Worm (Caenorhabditis elegans) whole organism, L2 larva: Measurements from ENCODE around the gene C24B5.4.

ENCODE experiments used
- C34F6.9 ChIP-seq: fragments of 150-350 bp; optimal IDR thresholded peaks from 2 replicates; lab custom pipeline; 2014; ENCODE audit warnings: missing biosample characterization, missing genetic modification characterization
- F13H6.1 ChIP-seq: sonication (generic microtip); optimal IDR thresholded peaks from 2 replicates; lab custom pipeline; 2016; ENCODE audit warnings: missing genetic modification characterization, missing compliant biosample characterization
- R02D3.7 ChIP-seq: fragments of 150-350 bp; optimal IDR thresholded peaks from 2 replicates; lab custom pipeline; 2014; ENCODE audit warnings: missing biosample characterization, missing genetic modification characterization
- ZK546.5 ChIP-seq: sonication (generic microtip); optimal IDR thresholded peaks from 2 replicates; lab custom pipeline; 2017; ENCODE audit warnings: missing biosample characterization, missing genetic modification characterization
- alr-1 ChIP-seq: fragments of 150-350 bp; optimal IDR thresholded peaks from 2 replicates; lab custom pipeline; 2014; ENCODE audit warnings: missing biosample characterization, missing genetic modification characterization
- aly-2 ChIP-seq: fragments of 150-350 bp; optimal IDR thresholded peaks from 2 replicates; lab custom pipeline; 2014; ENCODE audit warnings: missing biosample characterization, missing genetic modification characterization
- ama-1 ChIP-seq: fragments of 150-350 bp; optimal IDR thresholded peaks from 2 replicates; lab custom pipeline; 2018; ENCODE audit warnings: inconsistent platforms
- blmp-1 ChIP-seq: sonication (generic microtip); optimal IDR thresholded peaks from 2 replicates; lab custom pipeline; 2017; ENCODE audit warnings: missing genetic modification characterization, mild to moderate bottlenecking, missing compliant biosample characterization, antibody characterized with exemption, moderate library complexity; ENCODE audit not compliant: insufficient read depth
- ceh-16 ChIP-seq: fragments of 150-350 bp; optimal IDR thresholded peaks from 2 replicates; lab custom pipeline; 2014; ENCODE audit warnings: missing biosample characterization, missing genetic modification characterization
- ceh-82 ChIP-seq: fragments of 150-350 bp; optimal IDR thresholded peaks from 2 replicates; lab custom pipeline; 2014; ENCODE audit warnings: missing biosample characterization, missing genetic modification characterization
- crh-2 ChIP-seq: sonication (generic microtip); optimal IDR thresholded peaks from 2 replicates; lab custom pipeline; 2017; ENCODE audit warnings: missing biosample characterization, missing genetic modification characterization
- dmd-4 ChIP-seq: sonication (generic microtip); optimal IDR thresholded peaks from 2 replicates; lab custom pipeline; 2017; ENCODE audit warnings: missing biosample characterization, missing genetic modification characterization
- egl-27 ChIP-seq: sonication (generic microtip); optimal IDR thresholded peaks from 3 replicates; lab custom pipeline; 2017; ENCODE audit warnings: missing biosample characterization, missing genetic modification reagents, missing genetic modification characterization
- elt-1 ChIP-seq: fragments of 150-350 bp; optimal IDR thresholded peaks from 2 replicates; lab custom pipeline; 2014; ENCODE audit warnings: missing biosample characterization, missing genetic modification characterization
- elt-3 ChIP-seq: sonication (generic microtip); optimal IDR thresholded peaks from 2 replicates; lab custom pipeline; 2017; ENCODE audit warnings: missing biosample characterization, missing genetic modification characterization
- fos-1 ChIP-seq: fragments of 150-350 bp; optimal IDR thresholded peaks from 2 replicates; lab custom pipeline; 2014; ENCODE audit warnings: missing biosample characterization, missing genetic modification characterization
- gmeb-1 ChIP-seq: fragments of 150-350 bp; optimal IDR thresholded peaks from 2 replicates; lab custom pipeline; 2014; ENCODE audit warnings: missing biosample characterization, missing genetic modification characterization
- lin-11 ChIP-seq: fragments of 150-350 bp; sonication (generic microtip); optimal IDR thresholded peaks from 2 replicates; lab custom pipeline; 2014; ENCODE audit warnings: missing biosample characterization, missing genetic modification characterization, inconsistent platforms, mixed read lengths
- lin-13 ChIP-seq: fragments of 150-350 bp; optimal IDR thresholded peaks from 2 replicates; lab custom pipeline; 2014; ENCODE audit warnings: missing biosample characterization, missing genetic modification reagents, missing genetic modification characterization
- lin-39 ChIP-seq: fragments of 150-350 bp; optimal IDR thresholded peaks from 2 replicates; lab custom pipeline; 2014; ENCODE audit warnings: missing biosample characterization, missing genetic modification reagents, missing genetic modification characterization
- lsy-2 ChIP-seq, 2 experiments: fragments of 150-350 bp in 1 of 2; sonication (generic microtip) in 1 of 2; optimal IDR thresholded peaks; 2 replicates each; lab custom pipeline; 2014 to 2017; ENCODE audit warnings: missing biosample characterization in 2 of 2, missing genetic modification characterization in 2 of 2
- mab-5 ChIP-seq: fragments of 150-350 bp; optimal IDR thresholded peaks from 2 replicates; lab custom pipeline; 2014; ENCODE audit warnings: missing biosample characterization, missing genetic modification characterization
- mbf-1 ChIP-seq: sonication (generic microtip); optimal IDR thresholded peaks from 2 replicates; lab custom pipeline; 2017; ENCODE audit warnings: missing biosample characterization, missing genetic modification characterization
- mdl-1 ChIP-seq, 2 experiments: fragments of 150-350 bp in 1 of 2; sonication (generic microtip) in 1 of 2; optimal IDR thresholded peaks; 2 replicates each; lab custom pipeline; 2017; ENCODE audit warnings: missing biosample characterization in 2 of 2, missing genetic modification characterization in 2 of 2
- nhr-10 ChIP-seq: sonication (generic microtip); optimal IDR thresholded peaks from 2 replicates; lab custom pipeline; 2017; ENCODE audit warnings: missing biosample characterization, missing genetic modification characterization
- nhr-11 ChIP-seq: fragments of 150-350 bp; optimal IDR thresholded peaks from 2 replicates; lab custom pipeline; 2014; ENCODE audit warnings: missing biosample characterization, missing genetic modification characterization
- nhr-12 ChIP-seq: fragments of 150-350 bp; optimal IDR thresholded peaks from 2 replicates; lab custom pipeline; 2014; ENCODE audit warnings: missing biosample characterization, missing genetic modification characterization
- nhr-21 ChIP-seq: fragments of 150-350 bp; optimal IDR thresholded peaks from 2 replicates; lab custom pipeline; 2014; ENCODE audit warnings: missing biosample characterization, missing genetic modification characterization
- nhr-23 ChIP-seq: fragments of 150-350 bp; optimal IDR thresholded peaks from 2 replicates; lab custom pipeline; 2014; ENCODE audit warnings: missing biosample characterization, missing genetic modification reagents, missing genetic modification characterization
- nhr-237 ChIP-seq: fragments of 150-350 bp; optimal IDR thresholded peaks from 2 replicates; lab custom pipeline; 2014; ENCODE audit warnings: missing biosample characterization, missing genetic modification characterization
- nhr-25 ChIP-seq: fragments of 150-350 bp; sonication (generic microtip); optimal IDR thresholded peaks from 3 replicates; lab custom pipeline; 2014; ENCODE audit warnings: missing biosample characterization, missing genetic modification characterization
- nhr-6 ChIP-seq: fragments of 150-350 bp; optimal IDR thresholded peaks from 2 replicates; lab custom pipeline; 2014; ENCODE audit warnings: missing biosample characterization, missing genetic modification characterization
- nhr-77 ChIP-seq: fragments of 150-350 bp; optimal IDR thresholded peaks from 2 replicates; lab custom pipeline; 2014; ENCODE audit warnings: missing biosample characterization, missing genetic modification characterization
- peb-1 ChIP-seq: fragments of 150-350 bp; optimal IDR thresholded peaks from 2 replicates; lab custom pipeline; 2014; ENCODE audit warnings: missing biosample characterization, missing genetic modification characterization
- sem-4 ChIP-seq: fragments of 150-350 bp; optimal IDR thresholded peaks from 2 replicates; lab custom pipeline; 2014; ENCODE audit warnings: missing biosample characterization, missing genetic modification reagents, missing genetic modification characterization
- skn-1 ChIP-seq: sonication (generic microtip); optimal IDR thresholded peaks from 2 replicates; lab custom pipeline; 2017; ENCODE audit warnings: missing biosample characterization, missing genetic modification characterization
- sma-3 ChIP-seq: sonication (generic microtip); optimal IDR thresholded peaks from 2 replicates; lab custom pipeline; 2016; ENCODE audit warnings: missing genetic modification reagents, missing genetic modification characterization, missing compliant biosample characterization
- sma-9 ChIP-seq, 2 experiments: fragments of 150-350 bp in 1 of 2; sonication (generic microtip) in 1 of 2; optimal IDR thresholded peaks; 2 replicates each; lab custom pipeline; 2014 to 2016; ENCODE audit warnings: missing genetic modification characterization in 2 of 2, mild to moderate bottlenecking in 1 of 2, missing biosample characterization in 1 of 2, missing compliant biosample characterization in 1 of 2, missing genetic modification reagents in 1 of 2, moderate library complexity in 1 of 2
- snpc-4 ChIP-seq: fragments of 150-350 bp; optimal IDR thresholded peaks from 2 replicates; lab custom pipeline; 2014; ENCODE audit warnings: missing biosample characterization, missing genetic modification characterization
- unc-39 ChIP-seq: fragments of 150-350 bp; optimal IDR thresholded peaks from 2 replicates; lab custom pipeline; 2014; ENCODE audit warnings: missing biosample characterization, missing genetic modification characterization
- unc-55 ChIP-seq: fragments of 150-350 bp; sonication (generic microtip); optimal IDR thresholded peaks from 3 replicates; lab custom pipeline; 2014; ENCODE audit warnings: missing biosample characterization, missing genetic modification reagents, missing genetic modification characterization
- unc-62 ChIP-seq: fragments of 150-350 bp; optimal IDR thresholded peaks from 2 replicates; lab custom pipeline; 2014; ENCODE audit warnings: missing biosample characterization, missing genetic modification reagents, missing genetic modification characterization
- zag-1 ChIP-seq: fragments of 150-350 bp; optimal IDR thresholded peaks from 2 replicates; lab custom pipeline; 2014; ENCODE audit warnings: missing biosample characterization, missing genetic modification characterization
- ztf-1 ChIP-seq: fragments of 200-800 bp; sonication (Bioruptor generic); conservative IDR thresholded peaks from 2 replicates; pipeline ENCODE4 v1.3.6; 2022; ENCODE audit warnings: missing genetic modification characterization, missing compliant biosample characterization
- ztf-11 ChIP-seq: sonication (generic microtip); optimal IDR thresholded peaks from 2 replicates; lab custom pipeline; 2017; ENCODE audit warnings: missing biosample characterization, missing genetic modification characterization
- ztf-4 ChIP-seq: fragments of 150-350 bp; optimal IDR thresholded peaks from 2 replicates; lab custom pipeline; 2014; ENCODE audit warnings: missing biosample characterization, missing genetic modification characterization

C24B5.4 gene

DNA sequence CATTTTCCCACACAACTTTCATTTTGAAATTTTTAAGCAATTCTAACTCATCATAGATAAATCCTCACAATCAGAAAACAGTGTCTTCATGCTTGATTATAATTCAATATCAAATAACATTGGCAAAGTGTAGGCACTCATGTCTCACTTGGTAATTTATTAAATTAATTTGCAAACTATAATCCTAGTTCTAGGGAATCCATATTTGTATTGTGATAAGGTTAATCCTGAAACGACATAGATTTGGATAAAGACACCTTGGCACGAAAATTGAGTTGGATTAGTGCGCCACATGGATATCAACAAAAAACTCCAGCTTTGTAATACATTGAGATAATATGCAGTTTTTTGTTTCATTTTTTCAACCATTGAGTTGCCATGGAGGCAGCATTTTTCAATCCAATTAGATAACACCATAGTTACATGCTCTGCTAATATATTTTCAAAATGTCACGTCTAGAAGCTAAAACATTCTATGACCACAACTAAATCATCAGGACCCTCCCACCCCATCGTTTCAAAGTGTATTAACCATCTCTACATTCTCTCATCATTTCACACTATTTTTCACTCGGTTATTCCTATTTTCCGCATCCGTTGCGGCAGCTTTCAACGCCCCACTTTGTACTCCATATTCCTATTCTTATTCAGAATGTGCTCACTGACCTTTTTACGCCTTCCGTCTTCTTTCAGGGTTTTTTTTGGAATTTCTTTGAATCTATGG, 13.2 kb downstream of the C24B5.4 start:
- TF ChIP-seq dmd-4 (tag; lab: Kevin White, UChicago) (no peak), mdl-1 (tag; optimal IDR thresholded peaks at IDR 0.05; lab: Kevin White, UChicago) (no peak), nhr-21 (tag; lab: Kevin White, UChicago) (no peak), elt-3 (tag; lab: Kevin White, UChicago) (no peak), unc-62 (GFP tag; lab: Kevin White, UChicago) (no peak)

- no peak for TF ChIP-seq crh-2 (tag; lab: Kevin White, UChicago)
- no peak for TF ChIP-seq lsy-2 (tag; optimal IDR thresholded peaks at IDR 0.05; lab: Kevin White, UChicago)
- TF ChIP-seq lin-39 = no peak
- TF ChIP-seq nhr-11 (tag; lab: Kevin White, UChicago) = no peak
- TF ChIP-seq mab-5 (tag; lab: Kevin White, UChicago) = no peak
- TF ChIP-seq aly-2 (tag; lab: Kevin White, UChicago) = no peak
- no peak for TF ChIP-seq snpc-4
- TF ChIP-seq unc-55 (GFP tag; lab: Kevin White, UChicago) = no peak
These were observed 15.4 kb downstream of the C24B5.4 start, which contains the start of gene ptr-1 for ce11 chrV:9181669-9182250. ptr-1 (minus strand) TSS chrV:9181719.

- TF ChIP-seq peb-1 (tag; lab: Kevin White, UChicago) (no peak), mbf-1 (tag; lab: Kevin White, UChicago) (no peak), nhr-12 (tag; lab: Kevin White, UChicago) (no peak), elt-1 (tag; lab: Kevin White, UChicago) (no peak), nhr-23 (tag; lab: Kevin White, UChicago) (no peak), nhr-25 (tag; lab: Kevin White, UChicago) (peak; percentile 85), lin-13 (peak; percentile 87), aly-2 (tag; lab: Kevin White, UChicago) (no peak), nhr-6 (tag; lab: Kevin White, UChicago) (peak; percentile 81), blmp-1 (tag; lab: Kevin White, UChicago) (peak; percentile 49), ztf-4 (peak; percentile 78), lin-11 (tag; lab: Kevin White, UChicago) (peak; percentile 13), sem-4 (tag; lab: Kevin White, UChicago) (peak; percentile 75), dmd-4 (tag; lab: Kevin White, UChicago) (no peak), F13H6.1 (tag; lab: Kevin White, UChicago) (peak; percentile 88), gmeb-1 (tag; lab: Kevin White, UChicago) (peak; percentile 99), fos-1 (tag; lab: Kevin White, UChicago) (peak; percentile 57), mab-5 (tag; lab: Kevin White, UChicago) (peak; percentile 86), R02D3.7 (peak; percentile 55), unc-62 (GFP tag; lab: Kevin White, UChicago) (peak; percentile 12), ztf-1 (GFP tag; lab: Robert Waterston, UW) (no peak), ztf-11 (tag; lab: Kevin White, UChicago) (no peak), alr-1 (tag; lab: Kevin White, UChicago) (no peak), sma-9 (GFP tag; optimal IDR thresholded peaks at IDR 0.05; lab: Kevin White, UChicago) (peak; percentile 93), sma-9 (tag; optimal IDR thresholded peaks at IDR 0.05; lab: Kevin White, UChicago) (no peak), nhr-77 (tag; lab: Kevin White, UChicago) (peak; percentile 40), lin-39 (no peak), elt-3 (tag; lab: Kevin White, UChicago) (no peak), egl-27 (tag; lab: Kevin White, UChicago) (peak; percentile 74), unc-39 (tag; lab: Kevin White, UChicago) (no peak), skn-1 (peak; percentile 7), sma-3 (GFP tag; lab: Kevin White, UChicago) (peak; percentile 91), crh-2 (tag; lab: Kevin White, UChicago) (peak; percentile 92), nhr-237 (no peak), ZK546.5 (tag; lab: Kevin White, UChicago) (no peak), snpc-4 (peak; percentile 82), nhr-10 (tag; lab: Kevin White, UChicago) (no peak), C34F6.9 (peak; percentile 96), nhr-11 (tag; lab: Kevin White, UChicago) (no peak), ceh-82 (tag; lab: Kevin White, UChicago) (no peak), ceh-16 (tag; lab: Kevin White, UChicago) (peak; percentile 76), ama-1 (lab: Kevin White, UChicago) (no peak), unc-55 (GFP tag; lab: Kevin White, UChicago) (peak; percentile 95), zag-1 (tag; lab: Kevin White, UChicago) (peak; percentile 37)
These were observed 21.8 kb downstream of the C24B5.4 start, which contains the start of gene spas-1 for ce11 chrV:9175218-9175837. spas-1 (plus strand) TSS chrV:9175789.
